Worm (Caenorhabditis elegans) whole organism, young adult: Measurements from ENCODE around the gene K12H4.6.

ENCODE experiments used
- B0035.1 ChIP-seq: sonication (generic microtip); optimal IDR thresholded peaks from 2 replicates; lab custom pipeline; 2016; ENCODE audit warnings: missing genetic modification characterization, mild to moderate bottlenecking, missing compliant biosample characterization, missing genotype, missing genetic modification reagents
- C06A6.2 ChIP-seq: fragments of 200-800 bp; sonication (Bioruptor generic); conservative IDR thresholded peaks from 2 replicates; pipeline ENCODE4 v1.3.6; 2022; ENCODE audit warnings: missing genetic modification characterization, missing compliant biosample characterization
- D2030.7 ChIP-seq: fragments of 200-800 bp; sonication (Bioruptor generic); IDR thresholded peaks from 2 replicates; pipeline ENCODE4 v1.3.6; 2022; ENCODE audit warnings: missing genetic modification reagents, missing genetic modification characterization, missing compliant biosample characterization
- F22D6.2 ChIP-seq: sonication (generic microtip); optimal IDR thresholded peaks from 2 replicates; lab custom pipeline; 2016; ENCODE audit warnings: mild to moderate bottlenecking, missing genetic modification characterization, missing compliant biosample characterization
- F37B4.10 ChIP-seq: fragments of 200-800 bp; sonication (Bioruptor generic); IDR thresholded peaks from 2 replicates; pipeline ENCODE4 v1.3.6; 2022; ENCODE audit warnings: missing genetic modification characterization, missing compliant biosample characterization
- F55B11.4 ChIP-seq: sonication (generic microtip); optimal IDR thresholded peaks from 2 replicates; lab custom pipeline; 2016; ENCODE audit warnings: missing compliant biosample characterization, missing genetic modification characterization, borderline replicate concordance; ENCODE audit not compliant: insufficient read depth
- K12H6.12 ChIP-seq: fragments of 200-800 bp; sonication (Bioruptor generic); optimal IDR thresholded peaks from 2 replicates; lab custom pipeline; 2018; ENCODE audit warnings: mild to moderate bottlenecking, missing genetic modification characterization, missing compliant biosample characterization
- T26A5.8 ChIP-seq: sonication (generic microtip); optimal IDR thresholded peaks from 2 replicates; lab custom pipeline; 2016; ENCODE audit warnings: missing genetic modification characterization, missing compliant biosample characterization
- Y56A3A.18 ChIP-seq: fragments of 200-800 bp; sonication (Bioruptor generic); IDR thresholded peaks from 2 replicates; pipeline ENCODE4 v1.3.6; 2022; ENCODE audit warnings: missing genetic modification reagents, missing genetic modification characterization, missing compliant biosample characterization
- Y79H2A.3 ChIP-seq: fragments of 200-800 bp; sonication (Bioruptor generic); conservative IDR thresholded peaks from 2 replicates; pipeline ENCODE4 v1.3.6; 2022; ENCODE audit warnings: missing genetic modification reagents, missing genetic modification characterization, missing compliant biosample characterization
- ZK185.1 ChIP-seq: sonication (generic microtip); optimal IDR thresholded peaks from 2 replicates; lab custom pipeline; 2016; ENCODE audit warnings: mild to moderate bottlenecking, missing genetic modification characterization, missing compliant biosample characterization; ENCODE audit not compliant: poor library complexity, severe bottlenecking
- aptf-3 ChIP-seq: fragments of 200-800 bp; sonication (Bioruptor generic); IDR thresholded peaks from 2 replicates; pipeline ENCODE4 v1.3.6; 2022; ENCODE audit warnings: missing genetic modification characterization, missing compliant biosample characterization
- bed-2 ChIP-seq: fragments of 200-800 bp; sonication (Bioruptor generic); IDR thresholded peaks from 2 replicates; pipeline ENCODE4 v1.3.6; 2022; ENCODE audit warnings: missing genetic modification reagents, missing genetic modification characterization, missing compliant biosample characterization
- ccch-3 ChIP-seq: fragments of 200-800 bp; sonication (Bioruptor generic); optimal IDR thresholded peaks from 2 replicates; lab custom pipeline; 2018; ENCODE audit warnings: mild to moderate bottlenecking, missing genetic modification characterization, missing compliant biosample characterization
- cebp-1 ChIP-seq, 2 experiments: fragments of 200-800 bp in 1 of 2; sonication (Bioruptor generic) in 1 of 2; sonication (generic microtip) in 1 of 2; IDR thresholded peaks in 1 of 2; optimal IDR thresholded peaks in 1 of 2; 2 replicates each; pipeline versions ENCODE4 v1.3.6 to Lab custom; 2017 to 2022; ENCODE audit warnings: missing compliant biosample characterization in 2 of 2, missing genetic modification characterization in 2 of 2, mild to moderate bottlenecking in 1 of 2, missing genetic modification reagents in 1 of 2, moderate library complexity in 1 of 2
- ceh-40 ChIP-seq: fragments of 200-800 bp; sonication (Bioruptor generic); IDR thresholded peaks from 2 replicates; pipeline ENCODE4 v1.3.6; 2022; ENCODE audit warnings: missing genetic modification characterization, missing compliant biosample characterization
- ceh-58 ChIP-seq: fragments of 200-800 bp; sonication (Bioruptor generic); IDR thresholded peaks from 2 replicates; pipeline ENCODE4 v1.3.6; 2022; ENCODE audit warnings: missing genetic modification characterization, missing compliant biosample characterization
- ceh-91 ChIP-seq: fragments of 200-800 bp; sonication (Bioruptor generic); IDR thresholded peaks from 2 replicates; pipeline ENCODE4 v1.3.6; 2022; ENCODE audit warnings: missing genetic modification reagents, missing genetic modification characterization, missing compliant biosample characterization
- die-1 ChIP-seq: sonication (generic microtip); optimal IDR thresholded peaks from 2 replicates; lab custom pipeline; 2016; ENCODE audit warnings: missing genotype, mild to moderate bottlenecking, missing genetic modification characterization, missing compliant biosample characterization
- dox-1 ChIP-seq: fragments of 200-800 bp; sonication (Bioruptor generic); IDR thresholded peaks from 2 replicates; pipeline ENCODE4 v1.3.6; 2022; ENCODE audit warnings: missing genetic modification reagents, missing genetic modification characterization, missing compliant biosample characterization
- dpl-1 ChIP-seq: fragments of 150-350 bp; optimal IDR thresholded peaks from 2 replicates; lab custom pipeline; 2014; ENCODE audit warnings: missing biosample characterization, missing genetic modification reagents, missing genetic modification characterization
- ekl-4 ChIP-seq: fragments of 200-800 bp; sonication (Bioruptor generic); IDR thresholded peaks from 2 replicates; pipeline ENCODE4 v1.3.6; 2022; ENCODE audit warnings: missing genetic modification reagents, missing genetic modification characterization, missing compliant biosample characterization
- ets-4 ChIP-seq: fragments of 200-800 bp; sonication (Bioruptor generic); optimal IDR thresholded peaks from 2 replicates; lab custom pipeline; 2018; ENCODE audit warnings: mild to moderate bottlenecking, missing genetic modification characterization, missing compliant biosample characterization
- fkh-3 ChIP-seq: sonication (generic microtip); optimal IDR thresholded peaks from 2 replicates; lab custom pipeline; 2016; ENCODE audit warnings: mild to moderate bottlenecking, missing genetic modification characterization, missing compliant biosample characterization
- him-1 ChIP-seq: sonication (generic microtip); optimal IDR thresholded peaks from 2 replicates; lab custom pipeline; 2016; ENCODE audit warnings: missing genotype, missing genetic modification reagents, missing genetic modification characterization, missing compliant biosample characterization
- hlh-12 ChIP-seq: sonication (generic microtip); optimal IDR thresholded peaks from 2 replicates; lab custom pipeline; 2016; ENCODE audit warnings: missing genetic modification characterization, missing compliant biosample characterization
- hlh-26 ChIP-seq: fragments of 200-800 bp; sonication (Bioruptor generic); conservative IDR thresholded peaks from 2 replicates; pipeline ENCODE4 v1.3.6; 2022; ENCODE audit warnings: missing genetic modification reagents, missing genetic modification characterization, missing compliant biosample characterization
- hmg-1.2 ChIP-seq: fragments of 200-800 bp; sonication (Bioruptor generic); IDR thresholded peaks from 2 replicates; pipeline ENCODE4 v1.3.6; 2022; ENCODE audit warnings: missing genetic modification reagents, missing genetic modification characterization, missing compliant biosample characterization
- lag-1 ChIP-seq: fragments of 200-800 bp; sonication (Bioruptor generic); IDR thresholded peaks from 2 replicates; pipeline ENCODE4 v1.3.6; 2022; ENCODE audit warnings: missing genetic modification reagents, missing genetic modification characterization, missing compliant biosample characterization
- let-607 ChIP-seq, 2 experiments: fragments of 200-800 bp in 1 of 2; sonication (Bioruptor generic) in 1 of 2; sonication (generic microtip) in 1 of 2; optimal IDR thresholded peaks; 2 replicates each; lab custom pipeline; 2016 to 2018; ENCODE audit warnings: mild to moderate bottlenecking in 2 of 2, missing compliant biosample characterization in 2 of 2, missing genetic modification characterization in 2 of 2, moderate library complexity in 2 of 2, missing genotype in 1 of 2
- lin-54 ChIP-seq: fragments of 200-800 bp; sonication (Bioruptor generic); optimal IDR thresholded peaks from 2 replicates; lab custom pipeline; 2018; ENCODE audit warnings: mild to moderate bottlenecking, missing genetic modification characterization, missing compliant biosample characterization
- lir-1 ChIP-seq: fragments of 200-800 bp; sonication (Bioruptor generic); conservative IDR thresholded peaks from 2 replicates; pipeline ENCODE4 v1.3.6; 2022; ENCODE audit warnings: missing genetic modification reagents, missing genetic modification characterization, missing compliant biosample characterization
- mcd-1 ChIP-seq: fragments of 200-800 bp; sonication (Bioruptor generic); IDR thresholded peaks from 2 replicates; pipeline ENCODE4 v1.3.6; 2022; ENCODE audit warnings: missing genetic modification reagents, missing genetic modification characterization, missing compliant biosample characterization
- mes-4 ChIP-seq: sonication (generic microtip); optimal IDR thresholded peaks from 2 replicates; lab custom pipeline; 2016; ENCODE audit warnings: missing genotype, missing genetic modification characterization, missing compliant biosample characterization
- mxl-1 ChIP-seq: sonication (generic microtip); optimal IDR thresholded peaks from 2 replicates; lab custom pipeline; 2016; ENCODE audit warnings: missing genetic modification characterization, missing compliant biosample characterization
- nfya-2 ChIP-seq: fragments of 200-800 bp; sonication (Bioruptor generic); IDR thresholded peaks from 2 replicates; pipeline ENCODE4 v1.3.6; 2022; ENCODE audit warnings: missing genetic modification reagents, missing genetic modification characterization, missing compliant biosample characterization
- nfyb-1 ChIP-seq: fragments of 200-800 bp; sonication (Bioruptor generic); IDR thresholded peaks from 2 replicates; pipeline ENCODE4 v1.3.6; 2022; ENCODE audit warnings: missing genetic modification reagents, missing genetic modification characterization, missing compliant biosample characterization
- nhr-120 ChIP-seq: fragments of 200-800 bp; sonication (Bioruptor generic); IDR thresholded peaks from 2 replicates; pipeline ENCODE4 v1.3.6; 2022; ENCODE audit warnings: missing genetic modification characterization, missing compliant biosample characterization
- nhr-179 ChIP-seq: sonication (generic microtip); optimal IDR thresholded peaks from 2 replicates; lab custom pipeline; 2016; ENCODE audit warnings: mild to moderate bottlenecking, missing genetic modification characterization, missing compliant biosample characterization
- nhr-27 ChIP-seq: fragments of 200-800 bp; sonication (Bioruptor generic); optimal IDR thresholded peaks from 2 replicates; lab custom pipeline; 2018; ENCODE audit warnings: mild to moderate bottlenecking, missing genetic modification characterization, moderate library complexity, missing compliant biosample characterization
- rpc-1 ChIP-seq, 2 experiments: fragments of 150-350 bp in 1 of 2; sonication (generic microtip) in 1 of 2; optimal IDR thresholded peaks; 2 replicates each; lab custom pipeline; 2014 to 2018; ENCODE audit warnings: missing biosample characterization in 1 of 2, missing genetic modification characterization in 1 of 2, missing genetic modification reagents in 1 of 2, missing genotype in 1 of 2
- sdz-38 ChIP-seq: sonication (generic microtip); optimal IDR thresholded peaks from 2 replicates; lab custom pipeline; 2016; ENCODE audit warnings: missing genotype, missing genetic modification characterization, missing compliant biosample characterization
- snpc-1.3 ChIP-seq: sonication (generic microtip); optimal IDR thresholded peaks from 2 replicates; lab custom pipeline; 2017; ENCODE audit warnings: missing genetic modification characterization, mild to moderate bottlenecking, missing compliant biosample characterization, antibody characterized with exemption, moderate library complexity, missing genotype, missing genetic modification reagents; ENCODE audit not compliant: insufficient read depth
- somi-1 ChIP-seq: fragments of 200-800 bp; sonication (Bioruptor generic); optimal IDR thresholded peaks from 2 replicates; lab custom pipeline; 2018; ENCODE audit warnings: mild to moderate bottlenecking, missing genetic modification characterization, missing compliant biosample characterization
- sptf-2 ChIP-seq: fragments of 200-800 bp; sonication (Bioruptor generic); optimal IDR thresholded peaks from 2 replicates; lab custom pipeline; 2018; ENCODE audit warnings: mild to moderate bottlenecking, missing genetic modification characterization, missing compliant biosample characterization
- ztf-18 ChIP-seq: sonication (generic microtip); optimal IDR thresholded peaks from 2 replicates; lab custom pipeline; 2016; ENCODE audit warnings: missing genotype, mild to moderate bottlenecking, missing genetic modification characterization, missing compliant biosample characterization
- ztf-26 ChIP-seq: sonication (generic microtip); optimal IDR thresholded peaks from 2 replicates; lab custom pipeline; 2017; ENCODE audit warnings: missing genetic modification characterization, missing compliant biosample characterization
- ztf-3 ChIP-seq: fragments of 200-800 bp; sonication (Bioruptor generic); optimal IDR thresholded peaks from 2 replicates; lab custom pipeline; 2018; ENCODE audit warnings: mild to moderate bottlenecking, missing genetic modification characterization, missing compliant biosample characterization

K12H4.6 gene

DNA sequence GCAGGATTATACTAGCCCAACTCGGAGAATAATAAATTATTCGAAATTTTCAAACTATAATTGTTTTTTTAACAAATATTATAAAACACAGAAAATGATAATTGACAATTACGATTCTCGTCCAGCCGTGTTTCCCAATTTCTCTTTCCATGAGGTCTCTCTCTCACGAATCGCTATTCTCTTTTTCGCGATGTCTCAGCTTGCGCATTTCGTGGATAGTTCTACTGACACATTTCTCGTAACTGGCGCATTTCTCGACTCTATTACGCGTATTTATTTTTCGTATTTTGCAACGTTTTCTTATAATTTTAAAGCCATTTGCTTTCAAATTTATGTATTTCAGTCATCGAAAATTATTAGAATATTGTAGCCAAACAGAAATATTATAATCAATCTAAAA is 1.1 kb upstream of the K12H4.6 start (continued):
- TF ChIP-seq K12H6.12 (tag; lab: Kevin White, UChicago) (peak; percentile 99), nhr-120 (0 out of 2 replicates have a peak, but pooled peaks have one; percentile 49), F37B4.10 (peak; percentile 88; the same call in 1 of the 2 replicates), fkh-3 (no peak), nfya-2 (GFP tag; lab: Robert Waterston, UW) (no peak), lag-1 (no peak), mes-4 (tag; lab: Kevin White, UChicago) (peak; percentile 52), him-1 (peak; percentile 89), rpc-1 (optimal IDR thresholded peaks at IDR 0.05; lab: Kevin White, UChicago) (peak; percentile 7), rpc-1 (tag; optimal IDR thresholded peaks at IDR 0.05; lab: Kevin White, UChicago) (peak; percentile 20), C06A6.2 (GFP tag; lab: Robert Waterston, UW) (peak; percentile 67; the same call in 1 of the 2 replicates), Y56A3A.18 (GFP tag; lab: Robert Waterston, UW) (0 out of 2 replicates have a peak, but pooled peaks have one; percentile 58), snpc-1.3 (tag; lab: Kevin White, UChicago) (peak; percentile 89), F55B11.4 (no peak), mxl-1 (tag; lab: Kevin White, UChicago) (peak; percentile 92), ztf-26 (tag; lab: Kevin White, UChicago) (peak; percentile 87), somi-1 (GFP tag; lab: Kevin White, UChicago) (peak; percentile 97), cebp-1 (GFP tag; IDR thresholded peaks at IDR 0.05; lab: Robert Waterston, UW) (peak; percentile 96), cebp-1 (tag; optimal IDR thresholded peaks at IDR 0.05; lab: Kevin White, UChicago) (peak; percentile 96), ztf-3 (GFP tag; lab: Kevin White, UChicago) (peak; percentile 66), ceh-40 (GFP tag; lab: Robert Waterston, UW) (peak; percentile 83), sptf-2 (GFP tag; lab: Kevin White, UChicago) (peak; percentile 96), mcd-1 (GFP tag; lab: Robert Waterston, UW) (peak; percentile 93), ZK185.1 (tag; lab: Kevin White, UChicago) (peak; percentile 98), hmg-1.2 (GFP tag; lab: Robert Waterston, UW) (peak; percentile 88), T26A5.8 (tag; lab: Kevin White, UChicago) (no peak), lin-54 (peak; percentile 96), sdz-38 (tag; lab: Kevin White, UChicago) (no peak), dpl-1 (GFP tag; lab: Kevin White, UChicago) (peak; percentile 89), ccch-3 (GFP tag; lab: Kevin White, UChicago) (peak; percentile 100), ekl-4 (GFP tag; lab: Robert Waterston, UW) (peak; percentile 93), ets-4 (GFP tag; lab: Kevin White, UChicago) (peak; percentile 74), bed-2 (peak; percentile 99), Y79H2A.3 (peak; percentile 98), ceh-91 (GFP tag; lab: Robert Waterston, UW) (peak; percentile 93), let-607 (tag; optimal IDR thresholded peaks at IDR 0.05; lab: Kevin White, UChicago) (peak; percentile 84 to 91), nhr-179 (no peak), hlh-26 (GFP tag; lab: Robert Waterston, UW) (no peak), F22D6.2 (tag; lab: Kevin White, UChicago) (peak; percentile 88), B0035.1 (peak; percentile 92), aptf-3 (peak; percentile 55; the same call in 1 of the 2 replicates), ztf-18 (tag; lab: Kevin White, UChicago) (peak; percentile 100), nfyb-1 (GFP tag; lab: Robert Waterston, UW) (no peak; the same call in 1 of the 2 replicates), ceh-58 (GFP tag; lab: Robert Waterston, UW) (no peak), D2030.7 (GFP tag; lab: Robert Waterston, UW) (peak; percentile 97), hlh-12 (peak; percentile 24), lir-1 (GFP tag; lab: Robert Waterston, UW) (peak; percentile 94), dox-1 (GFP tag; lab: Robert Waterston, UW) (peak; percentile 99), die-1 (peak; percentile 97), nhr-27 (no peak)
